Worm (Caenorhabditis elegans): ENCODE data around the gene B0250.18.
A peak's percentile ranks its signal among the peaks of the same experiment; 100 is the strongest.

Gene B0250.18

DNA sequence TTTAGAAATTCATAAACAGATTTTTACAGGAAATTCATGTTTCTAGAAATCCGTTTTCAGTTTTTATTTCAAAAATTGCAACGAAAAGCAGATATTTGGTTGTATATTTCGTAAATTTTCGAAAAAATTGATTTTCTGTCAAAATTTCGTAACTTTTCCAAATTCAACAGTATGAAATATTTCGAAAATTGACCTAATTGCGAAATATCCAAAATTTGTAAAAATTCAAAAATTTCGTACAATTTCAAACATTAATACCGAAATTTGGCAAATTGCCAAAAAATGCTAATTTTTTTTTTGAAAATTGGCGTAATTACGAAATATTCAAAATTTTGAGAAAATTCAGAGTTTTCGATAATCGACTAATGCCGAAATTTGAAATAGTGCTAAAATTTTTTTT, 46.8 kb downstream of the B0250.18 start:
- TF ChIP-seq C06A6.2 (GFP tag; conservative IDR thresholded peaks at IDR 0.05) (no peak), ztf-26 (tag; optimal IDR thresholded peaks at IDR 0.05) (no peak), unc-62 (GFP tag; optimal IDR thresholded peaks at IDR 0.05) (peak; percentile 42), cebp-1 (GFP tag; IDR thresholded peaks at IDR 0.05) (peak; percentile 73), cebp-1 (tag; optimal IDR thresholded peaks at IDR 0.05) (peak; percentile 95)

DNA sequence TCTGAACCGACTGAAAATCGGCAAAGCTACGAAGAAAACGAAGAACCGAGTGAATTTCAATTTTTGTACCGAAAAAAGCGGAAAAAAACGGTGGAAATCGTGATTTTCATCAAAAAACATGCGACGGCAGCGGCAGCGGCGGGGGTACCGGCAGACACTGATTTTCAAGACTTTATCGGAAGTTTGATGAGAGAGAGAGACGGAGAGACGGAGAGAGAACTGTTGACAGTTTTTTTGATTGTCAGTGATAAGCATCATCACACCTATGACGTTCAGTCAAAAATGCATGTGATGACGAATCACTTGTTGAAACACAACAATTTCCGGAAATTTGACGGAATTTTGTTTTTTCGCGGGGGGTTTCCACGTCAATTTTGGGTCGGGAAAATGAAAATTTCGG, 47.3 kb downstream of the B0250.18 start:
- TF ChIP-seq cebp-2 (GFP tag; IDR thresholded peaks at IDR 0.05) (no peak), Y79H2A.3 (GFP tag; conservative IDR thresholded peaks at IDR 0.05) (no peak), let-607 (tag; optimal IDR thresholded peaks at IDR 0.05) (peak in 1 of 2 experiments; percentile 5), nfyb-1 (GFP tag; IDR thresholded peaks at IDR 0.05) (0 out of 2 replicates have a peak, but pooled peaks have one; percentile 46), tbp1 (GFP tag; optimal IDR thresholded peaks at IDR 0.05) (peak; percentile 26), madf-10 (tag; optimal IDR thresholded peaks at IDR 0.05) (peak; percentile 59), sptf-2 (GFP tag; optimal IDR thresholded peaks at IDR 0.05) (no peak), ztf-22 (GFP tag; optimal IDR thresholded peaks at IDR 0.05) (peak; percentile 46), atf-7 (tag; optimal IDR thresholded peaks at IDR 0.05) (peak; percentile 76), nhr-27 (tag; optimal IDR thresholded peaks at IDR 0.05) (no peak), ztf-28 (GFP tag; IDR thresholded peaks at IDR 0.05) (no peak), hmg-1.2 (GFP tag; IDR thresholded peaks at IDR 0.05) (0 out of 2 replicates have a peak, but pooled peaks have one; percentile 15), ama-1 (optimal IDR thresholded peaks at IDR 0.05) (no peak), ama-1 (GFP tag; optimal IDR thresholded peaks at IDR 0.05) (no peak), F52B5.7 (tag; optimal IDR thresholded peaks at IDR 0.05) (no peak), ztf-3 (GFP tag; optimal IDR thresholded peaks at IDR 0.05) (no peak), somi-1 (GFP tag; optimal IDR thresholded peaks at IDR 0.05) (no peak), zim-3 (tag; optimal IDR thresholded peaks at IDR 0.05) (no peak), ceh-27 (GFP tag; optimal IDR thresholded peaks at IDR 0.05) (no peak), lin-40 (tag; optimal IDR thresholded peaks at IDR 0.05) (peak; percentile 23), lin-35 (GFP tag; optimal IDR thresholded peaks at IDR 0.05) (no peak), hlh-26 (GFP tag; conservative IDR thresholded peaks at IDR 0.05) (no peak), egrh-3 (GFP tag; IDR thresholded peaks at IDR 0.05) (no peak), snpc-1.3 (tag; optimal IDR thresholded peaks at IDR 0.05; ENCODE audit: insufficient read depth) (no peak), T07F8.4 (tag; optimal IDR thresholded peaks at IDR 0.05) (no peak), ceh-79 (tag; optimal IDR thresholded peaks at IDR 0.05) (no peak), chd-7 (tag; optimal IDR thresholded peaks at IDR 0.05) (peak; percentile 48), ztf-26 (tag; optimal IDR thresholded peaks at IDR 0.05) (peak; percentile 30), nhr-90 (tag; optimal IDR thresholded peaks at IDR 0.05) (peak; percentile 32), ztf-18 (tag; optimal IDR thresholded peaks at IDR 0.05) (no peak), athp-1 (tag; optimal IDR thresholded peaks at IDR 0.05) (no peak), K11D2.4 (GFP tag; IDR thresholded peaks at IDR 0.05) (no peak), mcd-1 (GFP tag; IDR thresholded peaks at IDR 0.05) (no peak), lin-54 (GFP tag; optimal IDR thresholded peaks at IDR 0.05) (peak; percentile 1), attf-5 (GFP tag; optimal IDR thresholded peaks at IDR 0.05) (peak; percentile 17), nhr-80 (tag; optimal IDR thresholded peaks at IDR 0.05) (peak; percentile 80), madf-8 (GFP tag; conservative IDR thresholded peaks at IDR 0.05) (no peak), nfya-1 (tag; optimal IDR thresholded peaks at IDR 0.05; ENCODE audit: borderline replicate concordance, insufficient read depth) (no peak), bed-1 (GFP tag; IDR thresholded peaks at IDR 0.05) (no peak), Y56A3A.18 (GFP tag; IDR thresholded peaks at IDR 0.05) (no peak), dox-1 (GFP tag; IDR thresholded peaks at IDR 0.05) (no peak), dpff-1 (tag; optimal IDR thresholded peaks at IDR 0.05) (no peak), ceh-40 (GFP tag; IDR thresholded peaks at IDR 0.05) (no peak), cebp-1 (GFP tag; IDR thresholded peaks at IDR 0.05) (peak; percentile 7; the same call in 1 of the 2 replicates), cebp-1 (tag; optimal IDR thresholded peaks at IDR 0.05) (no peak), B0019.2 (GFP tag; conservative IDR thresholded peaks at IDR 0.05) (no peak)

Measured in whole organism, young adult.